Worm (Caenorhabditis elegans): Measurements from ENCODE around the gene gtsf-1.
"Not testable (repeated sequence)": the region's sequence is repeated elsewhere in the genome, so short reads cannot be mapped to it uniquely, and the experiment has no call there.

Gene gtsf-1

DNA sequence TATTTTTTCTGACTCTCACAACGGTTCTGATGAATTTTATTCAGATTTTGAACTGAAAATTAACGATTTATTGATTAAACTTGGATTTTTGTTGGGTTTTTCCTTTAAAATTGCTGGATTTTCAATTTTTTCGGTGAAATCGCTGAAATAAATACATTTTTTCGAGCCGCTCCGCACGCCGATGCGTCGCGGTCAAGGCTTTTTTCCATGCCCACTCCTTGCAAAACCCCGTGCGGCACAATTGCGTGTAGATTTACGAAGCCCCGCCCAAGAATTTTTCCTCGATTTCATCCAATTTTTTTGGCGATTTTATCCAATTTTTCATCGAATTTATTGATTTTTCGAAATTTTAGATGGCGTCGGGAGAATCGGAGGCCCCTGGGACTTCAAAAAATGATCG, at the start of gene gtsf-1:
Gene gtsf-1 (plus strand): TSS at position 354 of the 400 bp plus-strand sequence.
- no peak for TF ChIP-seq unc-62 (GFP tag; optimal IDR thresholded peaks at IDR 0.05)

DNA sequence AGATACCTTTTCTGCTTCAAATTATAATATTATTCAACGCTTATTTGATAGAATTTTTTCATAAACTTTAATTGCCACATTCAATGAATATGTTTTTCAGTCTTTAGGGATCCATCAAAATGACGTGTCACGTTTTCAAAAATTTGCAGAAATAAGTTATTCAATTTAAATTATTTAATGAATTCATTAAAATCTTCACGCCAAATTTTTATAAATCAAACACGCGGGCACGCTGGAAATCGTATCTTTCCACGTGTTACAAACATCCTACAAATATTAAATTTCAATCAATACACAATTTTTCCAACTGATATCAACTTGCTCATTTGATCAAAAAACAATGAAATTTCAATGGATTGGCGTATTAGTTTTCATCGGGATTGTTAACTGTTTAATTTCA, 43.1 kb upstream of the gtsf-1 start, which contains the start of gene Y116A8A.4:
Gene Y116A8A.4 (plus strand): TSS at position 301 of the 400 bp plus-strand sequence.
- TF ChIP-seq unc-62 (GFP tag; optimal IDR thresholded peaks at IDR 0.05): no peak

DNA sequence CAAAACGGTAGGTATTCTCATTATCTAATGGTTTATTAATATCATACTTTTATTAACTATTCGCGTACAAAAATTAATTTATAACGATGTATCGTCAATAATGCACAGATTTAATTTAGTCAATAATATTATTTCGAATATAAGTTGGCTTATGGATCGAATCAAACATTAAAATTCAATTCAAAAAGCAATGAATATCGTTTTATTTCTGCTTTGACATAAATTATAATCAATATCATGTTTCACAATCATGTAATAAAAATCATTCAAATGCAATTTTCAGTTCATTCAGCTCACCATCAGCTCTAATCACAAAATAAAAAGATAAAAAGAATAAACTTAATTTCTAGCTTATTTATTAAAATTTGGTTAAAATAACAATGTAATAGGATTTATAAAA, 36.9 kb upstream of the gtsf-1 start, which contains the start of gene Y116A8A.6:
Gene Y116A8A.6 (minus strand): TSS at position 101 of the 400 bp plus-strand sequence.
- TF ChIP-seq unc-62 (GFP tag; optimal IDR thresholded peaks at IDR 0.05): no peak

DNA sequence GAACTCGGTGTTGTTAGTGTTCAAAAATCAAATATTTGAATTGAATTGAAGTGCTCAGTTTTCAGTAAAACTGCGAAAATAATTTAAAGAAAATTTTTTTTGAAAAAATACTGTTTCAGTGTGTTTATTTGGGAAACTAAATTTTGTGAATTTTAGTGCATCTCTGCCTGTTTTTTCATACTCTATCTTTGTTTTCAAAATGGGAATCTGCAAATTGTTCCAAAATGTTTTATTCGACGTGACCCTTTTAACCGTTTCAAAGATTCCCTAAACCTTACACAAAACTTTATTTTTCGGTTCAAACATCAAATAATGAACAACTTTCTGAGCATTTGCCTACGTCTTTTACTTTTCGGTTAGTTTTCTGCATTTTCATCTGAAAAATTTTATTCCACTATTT, 35.7 kb upstream of the gtsf-1 start, which contains the start of gene Y116A8A.7:
Gene Y116A8A.7 (plus strand): TSS at position 301 of the 400 bp plus-strand sequence.
- TF ChIP-seq unc-62 (GFP tag; optimal IDR thresholded peaks at IDR 0.05): no peak

DNA sequence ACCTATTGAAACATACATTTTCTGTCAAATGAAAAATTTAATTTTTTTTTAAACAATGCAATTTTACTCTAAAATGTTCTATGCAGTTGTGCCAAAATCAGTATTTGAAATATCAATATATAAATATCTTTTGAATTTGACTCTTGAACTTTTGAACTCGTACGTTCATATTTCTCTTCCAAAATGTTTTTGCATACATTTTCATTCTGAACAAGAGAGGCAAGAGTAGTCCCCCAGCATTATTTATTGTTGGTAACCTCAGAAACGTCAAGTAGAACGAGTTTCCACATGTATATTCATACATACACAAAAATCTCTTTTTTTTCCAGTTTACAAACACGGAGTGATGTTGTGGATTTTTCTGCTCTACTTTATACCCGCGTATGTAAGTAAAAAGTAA, 34.3 kb upstream of the gtsf-1 start, which contains the start of gene clec-194:
Gene clec-194 (plus strand): TSS at position 301 of the 400 bp plus-strand sequence.
- no peak for TF ChIP-seq unc-62 (GFP tag; optimal IDR thresholded peaks at IDR 0.05)

DNA sequence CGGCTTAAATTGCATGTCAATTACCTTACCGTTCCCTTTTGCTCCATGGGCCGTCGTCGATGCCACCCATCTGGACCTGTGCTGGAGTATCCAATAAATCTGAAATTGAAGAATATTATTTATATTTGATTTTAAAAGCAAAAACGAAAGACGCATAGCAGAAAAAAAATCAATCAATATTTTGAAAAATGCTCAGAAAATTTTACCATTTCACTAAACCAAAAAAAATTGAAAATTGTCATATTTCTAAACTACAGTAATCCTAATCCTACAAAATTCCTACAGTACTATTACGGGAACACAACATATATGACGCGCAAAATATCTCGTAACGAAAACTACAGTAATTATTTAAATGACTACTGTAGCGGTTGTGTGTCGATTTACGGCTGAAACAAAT, 22.8 kb upstream of the gtsf-1 start, which contains the start of gene Y116A8A.150:
Gene Y116A8A.150 (minus strand): TSS at position 101 of the 400 bp plus-strand sequence.
- TF ChIP-seq unc-62 (GFP tag; optimal IDR thresholded peaks at IDR 0.05): not testable (repeated sequence)

DNA sequence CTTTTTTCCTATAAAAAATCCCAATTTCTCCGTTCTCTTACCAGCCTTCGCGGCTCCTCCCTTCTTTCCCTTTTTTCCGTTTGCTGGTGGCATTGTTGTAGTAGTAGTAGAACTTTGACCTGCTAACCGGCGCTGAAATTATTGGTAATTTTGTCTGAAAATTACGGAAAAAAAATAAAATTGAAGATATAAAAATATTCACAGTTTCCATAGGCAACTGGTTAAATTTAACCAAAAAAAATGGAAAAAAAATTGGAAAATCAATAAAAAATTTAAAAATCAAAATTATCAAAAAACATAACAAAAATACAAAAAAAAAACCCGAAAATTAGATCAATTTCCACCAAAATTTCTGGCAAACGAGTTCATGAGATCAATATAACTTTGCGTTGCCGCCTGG, 10.8 kb upstream of the gtsf-1 start, which contains the start of gene map-2:
Gene map-2 (minus strand): TSS at position 101 of the 400 bp plus-strand sequence.
- TF ChIP-seq unc-62 (GFP tag; optimal IDR thresholded peaks at IDR 0.05): no peak

DNA sequence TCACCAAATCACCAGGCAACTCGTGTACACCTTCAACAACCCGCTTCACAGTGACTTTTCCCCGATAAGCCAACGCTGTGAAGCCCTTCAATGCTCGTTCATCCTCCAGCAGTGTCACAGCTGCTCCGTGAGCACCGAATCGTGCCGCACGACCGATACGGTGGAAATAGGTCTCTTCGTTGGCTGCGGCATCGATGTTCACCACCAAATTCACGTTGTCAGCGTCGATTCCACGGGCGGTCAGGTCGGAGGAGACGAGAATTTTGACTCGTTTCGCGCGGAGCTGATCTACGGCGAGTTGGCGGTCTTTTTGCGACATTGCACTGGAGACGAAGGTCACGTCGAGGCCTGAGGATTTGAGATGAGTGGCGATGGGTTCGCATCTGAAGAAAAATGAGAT, 4.9 kb upstream of the gtsf-1 start:
- TF ChIP-seq unc-62 (GFP tag; optimal IDR thresholded peaks at IDR 0.05): no peak

DNA sequence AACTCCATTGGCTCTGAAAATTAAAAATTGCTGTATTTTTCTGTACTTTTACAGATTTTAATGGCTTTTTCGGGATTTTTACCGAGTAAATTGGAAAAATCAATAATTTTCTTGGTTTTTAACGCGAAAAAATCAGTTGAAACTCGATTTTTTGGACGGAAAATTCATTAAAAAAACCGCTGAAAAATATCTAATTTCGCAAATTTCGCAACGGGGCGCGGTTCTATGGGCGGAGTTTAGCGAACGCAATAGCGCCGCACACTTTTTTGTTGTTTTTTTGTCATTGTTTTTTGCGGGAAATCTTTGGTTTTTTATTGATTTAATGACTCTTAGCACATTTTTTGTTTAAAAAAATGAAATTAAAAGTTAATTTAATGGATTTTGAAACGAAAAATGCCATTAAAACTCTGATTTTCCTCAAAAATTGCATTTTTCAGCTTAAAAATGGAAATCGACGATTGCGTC, 2.2 kb upstream of the gtsf-1 start, which contains the start of the genes mel-46 and lsy-13:
Gene mel-46 (minus strand): TSS at position 51 of the 465 bp plus-strand sequence.
Gene lsy-13 (plus strand): TSS at position 440 of the 465 bp plus-strand sequence.
- TF ChIP-seq unc-62 (GFP tag; optimal IDR thresholded peaks at IDR 0.05): no peak

DNA sequence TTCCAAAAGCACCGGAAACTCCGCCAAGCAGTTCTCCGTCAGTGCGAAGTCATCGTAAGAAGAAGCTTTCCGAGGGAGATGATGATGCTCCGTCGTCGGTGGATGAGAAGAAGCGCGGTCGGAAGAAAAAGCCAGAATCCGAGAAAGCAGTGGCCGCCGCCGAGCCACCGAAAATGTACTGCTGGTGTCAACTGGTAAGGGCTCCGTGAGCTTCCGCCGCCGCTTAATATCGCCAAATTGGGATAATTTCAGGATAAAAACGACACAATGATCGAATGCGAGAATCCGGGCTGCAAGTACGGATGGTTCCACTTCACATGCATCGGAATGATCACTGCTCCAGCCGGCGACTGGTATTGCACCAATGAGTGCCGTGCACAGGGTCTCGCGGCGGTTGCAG, 764 bp upstream of the gtsf-1 start:
- no peak for TF ChIP-seq unc-62 (GFP tag; optimal IDR thresholded peaks at IDR 0.05)

DNA sequence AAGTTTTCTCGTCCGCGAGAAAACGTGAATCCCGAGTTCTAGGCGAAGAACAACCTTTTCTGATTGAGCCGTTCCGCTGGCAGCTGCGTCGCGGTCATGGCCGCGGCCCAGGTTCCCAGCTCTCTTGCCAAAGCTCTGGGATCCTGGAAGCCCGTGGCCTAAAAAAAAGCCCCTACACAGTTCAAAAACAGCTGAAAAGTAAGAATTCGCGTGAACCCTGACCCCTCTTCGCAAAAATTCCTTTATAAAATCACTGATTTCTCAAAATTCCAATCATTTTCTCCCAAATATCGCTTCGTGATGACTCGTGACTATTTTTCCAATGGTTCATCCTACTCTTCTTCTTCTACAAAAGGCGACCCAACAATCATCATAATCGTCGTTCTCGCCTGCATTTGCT, 1.6 kb downstream of the gtsf-1 start, which contains the start of gene T06A10.107:
Gene T06A10.107 (plus strand): TSS at position 301 of the 400 bp plus-strand sequence.
- no peak for TF ChIP-seq unc-62 (GFP tag; optimal IDR thresholded peaks at IDR 0.05)

DNA sequence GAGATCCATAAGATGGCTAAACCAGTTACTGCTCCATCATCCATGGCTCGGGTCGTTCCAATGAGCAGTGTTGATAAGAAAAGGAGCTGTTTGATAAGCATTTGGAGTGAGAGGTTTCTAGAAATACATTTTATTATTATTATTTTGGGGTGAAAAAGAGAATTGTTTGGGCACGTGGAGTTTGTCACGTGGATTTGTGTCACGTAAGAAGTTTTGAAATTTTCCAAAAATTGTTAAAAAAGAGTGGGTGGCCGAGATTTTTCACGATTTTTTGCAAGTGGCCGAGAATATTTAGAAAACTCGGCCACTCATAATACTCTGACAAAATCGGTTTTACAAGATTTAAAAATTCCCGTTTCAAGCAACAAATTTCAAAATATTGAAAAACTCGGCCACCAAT, 3.3 kb downstream of the gtsf-1 start, which contains the start of gene T06A10.106:
Gene T06A10.106 (minus strand): TSS at position 101 of the 400 bp plus-strand sequence.
- no peak for TF ChIP-seq unc-62 (GFP tag; optimal IDR thresholded peaks at IDR 0.05)

DNA sequence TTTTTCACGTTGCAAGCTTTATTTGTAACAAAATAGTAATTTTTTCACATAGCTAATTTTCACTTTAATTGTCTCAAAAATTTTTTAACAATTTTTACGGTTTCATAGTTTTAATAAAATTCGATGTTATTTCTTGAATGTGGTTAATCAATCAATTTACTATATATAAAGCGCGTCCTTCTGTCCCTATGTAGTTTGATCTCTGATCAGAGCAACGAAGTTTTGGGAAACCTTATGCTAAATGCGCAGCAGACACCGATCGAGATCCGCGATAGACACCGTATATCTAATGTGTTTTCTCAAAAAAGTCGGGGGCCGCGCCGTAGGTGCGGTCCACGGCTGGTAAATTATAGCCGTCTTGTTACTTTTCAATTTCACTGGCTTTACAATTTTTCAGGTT, 22.9 kb downstream of the gtsf-1 start:
- TF ChIP-seq unc-62 (GFP tag; optimal IDR thresholded peaks at IDR 0.05): no peak

DNA sequence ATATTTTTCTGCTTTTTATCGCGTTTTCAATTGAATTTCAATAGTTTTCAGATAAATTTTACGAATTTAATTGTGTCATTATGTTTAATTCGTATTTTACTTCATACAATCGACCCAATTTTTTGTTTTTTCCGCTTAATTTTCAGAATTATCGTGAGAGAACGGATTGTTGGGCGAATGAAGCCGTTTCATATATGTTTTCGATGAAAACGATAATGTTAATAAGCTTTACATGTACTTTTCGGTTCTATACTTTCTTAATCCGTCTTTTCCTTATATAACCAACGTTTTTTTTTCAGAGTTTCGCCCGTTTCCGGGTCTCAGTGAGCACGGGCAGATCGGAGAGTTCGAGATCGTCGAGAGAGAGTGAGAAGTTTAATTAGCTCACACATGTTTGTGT, 29.6 kb downstream of the gtsf-1 start, which contains the start of gene T06A10.2:
Gene T06A10.2 (plus strand): TSS at position 301 of the 400 bp plus-strand sequence.
- not testable (repeated sequence) for TF ChIP-seq unc-62 (GFP tag; optimal IDR thresholded peaks at IDR 0.05)

DNA sequence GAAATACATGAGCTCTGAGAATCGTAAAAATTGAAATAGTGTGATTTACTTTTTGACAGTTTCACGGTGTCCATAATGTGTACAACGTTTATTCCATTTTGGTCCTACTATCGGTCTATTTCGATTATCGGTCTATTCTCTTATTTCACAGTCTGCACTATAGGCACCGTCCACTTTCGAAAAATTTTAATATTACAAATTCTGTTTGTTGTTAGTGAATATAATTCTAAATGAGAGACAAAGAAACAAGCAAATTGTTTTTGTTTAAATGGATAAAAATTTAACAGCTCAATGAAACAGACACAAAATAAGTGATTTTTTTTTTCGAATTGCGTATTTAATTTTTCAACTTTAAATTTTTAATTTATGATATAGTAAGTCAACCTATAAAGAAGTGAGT, 32.6 kb downstream of the gtsf-1 start:
- TF ChIP-seq unc-62 (GFP tag; optimal IDR thresholded peaks at IDR 0.05): no peak

DNA sequence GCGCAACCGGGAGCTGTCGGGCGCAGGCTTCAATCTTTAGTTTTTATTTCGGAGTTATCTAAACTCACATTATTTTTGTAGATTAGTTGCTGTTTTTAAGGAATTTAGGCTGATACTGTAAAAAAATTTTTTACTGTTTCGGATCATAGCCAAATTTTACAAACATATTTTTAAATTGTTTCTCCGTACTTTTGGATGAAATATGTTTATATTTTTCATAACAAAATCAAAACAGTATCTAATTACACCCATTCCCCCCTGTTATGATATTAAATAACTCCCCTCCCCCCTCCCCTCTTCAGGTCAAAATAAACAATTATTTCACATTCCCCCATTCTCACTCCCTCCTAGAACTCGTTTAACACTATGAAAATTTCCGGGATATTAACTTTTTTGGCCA, 50.1 kb downstream of the gtsf-1 start, which contains the start of gene Y116A8C.3:
Gene Y116A8C.3 (plus strand): TSS at position 301 of the 400 bp plus-strand sequence.
- TF ChIP-seq unc-62 (GFP tag; optimal IDR thresholded peaks at IDR 0.05): no peak
